Worm (Caenorhabditis elegans): ENCODE results near the gene T05B9.2.

The T05B9.2 gene

ce11 chrII:11297217-11297738 lies 41.6 kb downstream of the T05B9.2 start, which contains the start of gene saps-1:
TSS of gene saps-1 (plus strand) at chrII:11297688.
- TF ChIP-seq ztf-26 (tag; optimal IDR thresholded peaks at IDR 0.05) (no peak), nfya-2 (GFP tag; IDR thresholded peaks at IDR 0.05) (no peak), Y95B8A.8 (GFP tag; IDR thresholded peaks at IDR 0.05) (no peak), ceh-40 (GFP tag; IDR thresholded peaks at IDR 0.05) (no peak), B0035.1 (tag; optimal IDR thresholded peaks at IDR 0.05) (no peak), attf-3 (GFP tag; conservative IDR thresholded peaks at IDR 0.05) (no peak), madf-3 (GFP tag; IDR thresholded peaks at IDR 0.05) (0 out of 2 replicates have a peak, but pooled peaks have one; percentile 35), him-1 (tag; optimal IDR thresholded peaks at IDR 0.05) (no peak), F39B2.1 (GFP tag; IDR thresholded peaks at IDR 0.05) (no peak), F22D6.2 (tag; optimal IDR thresholded peaks at IDR 0.05) (no peak), hmg-20 (GFP tag; IDR thresholded peaks at IDR 0.05) (no peak), Y67H2A.10 (GFP tag; conservative IDR thresholded peaks at IDR 0.05) (no peak), F55B11.4 (tag; optimal IDR thresholded peaks at IDR 0.05; ENCODE audit: borderline replicate concordance, insufficient read depth) (no peak), Y53F4B.3 (GFP tag; IDR thresholded peaks at IDR 0.05) (no peak), lin-54 (GFP tag; optimal IDR thresholded peaks at IDR 0.05) (peak; percentile 68), zfh-2 (GFP tag; conservative IDR thresholded peaks at IDR 0.05) (no peak), lin-40 (tag; optimal IDR thresholded peaks at IDR 0.05) (no peak), rec-8 (tag; optimal IDR thresholded peaks at IDR 0.05) (no peak), aptf-2 (GFP tag; conservative IDR thresholded peaks at IDR 0.05) (no peak), ztf-18 (tag; optimal IDR thresholded peaks at IDR 0.05) (peak; percentile 27), D2030.7 (GFP tag; IDR thresholded peaks at IDR 0.05) (peak; percentile 80), dox-1 (GFP tag; IDR thresholded peaks at IDR 0.05) (peak; percentile 77), attf-6 (GFP tag; IDR thresholded peaks at IDR 0.05) (no peak), ZK185.1 (tag; optimal IDR thresholded peaks at IDR 0.05; ENCODE audit: poor library complexity, severe bottlenecking) (no peak), nhr-80 (tag; optimal IDR thresholded peaks at IDR 0.05) (no peak), rpc-1 (optimal IDR thresholded peaks at IDR 0.05) (no peak), rpc-1 (tag; optimal IDR thresholded peaks at IDR 0.05) (no peak), lin-35 (GFP tag; optimal IDR thresholded peaks at IDR 0.05) (peak in 1 of 3 experiments; percentile 21), unc-130 (GFP tag; optimal IDR thresholded peaks at IDR 0.05) (no peak), hsf-1 (GFP tag; IDR thresholded peaks at IDR 0.05) (no peak), Y56A3A.18 (GFP tag; IDR thresholded peaks at IDR 0.05) (no peak), xnd-1 (tag; optimal IDR thresholded peaks at IDR 0.05) (peak; percentile 92), gei-17 (GFP tag; optimal IDR thresholded peaks at IDR 0.05) (no peak), fkh-3 (tag; optimal IDR thresholded peaks at IDR 0.05) (no peak), snpc-1.1 (tag; optimal IDR thresholded peaks at IDR 0.05; ENCODE audit: insufficient read depth) (peak; percentile 18), ztf-28 (GFP tag; IDR thresholded peaks at IDR 0.05) (no peak), ztf-3 (GFP tag; optimal IDR thresholded peaks at IDR 0.05) (no peak), hmg-1.2 (GFP tag; IDR thresholded peaks at IDR 0.05) (peak; percentile 39; the same call in 1 of the 2 replicates), pbrm-1 (GFP tag; IDR thresholded peaks at IDR 0.05) (peak; percentile 58; the same call in 1 of the 2 replicates), ceh-79 (tag; optimal IDR thresholded peaks at IDR 0.05) (no peak), B0336.3 (GFP tag; IDR thresholded peaks at IDR 0.05) (0 out of 2 replicates have a peak, but pooled peaks have one; percentile 40), cebp-1 (GFP tag; IDR thresholded peaks at IDR 0.05) (peak; percentile 55; the same call in 1 of the 2 replicates), cebp-1 (tag; optimal IDR thresholded peaks at IDR 0.05) (peak; percentile 87), K12H6.12 (tag; optimal IDR thresholded peaks at IDR 0.05) (no peak), tlf-1 (GFP tag; optimal IDR thresholded peaks at IDR 0.05) (peak; percentile 22), F57C9.4 (tag; optimal IDR thresholded peaks at IDR 0.05) (no peak), unc-62 (GFP tag; optimal IDR thresholded peaks at IDR 0.05) (no peak), sdz-38 (tag; optimal IDR thresholded peaks at IDR 0.05) (no peak), hlh-12 (tag; optimal IDR thresholded peaks at IDR 0.05) (no peak)
